Worm (Caenorhabditis elegans): ENCODE data around the gene B0432.14.
A peak's percentile ranks its signal among the peaks of the same experiment; 100 is the strongest.

B0432.14 gene

DNA sequence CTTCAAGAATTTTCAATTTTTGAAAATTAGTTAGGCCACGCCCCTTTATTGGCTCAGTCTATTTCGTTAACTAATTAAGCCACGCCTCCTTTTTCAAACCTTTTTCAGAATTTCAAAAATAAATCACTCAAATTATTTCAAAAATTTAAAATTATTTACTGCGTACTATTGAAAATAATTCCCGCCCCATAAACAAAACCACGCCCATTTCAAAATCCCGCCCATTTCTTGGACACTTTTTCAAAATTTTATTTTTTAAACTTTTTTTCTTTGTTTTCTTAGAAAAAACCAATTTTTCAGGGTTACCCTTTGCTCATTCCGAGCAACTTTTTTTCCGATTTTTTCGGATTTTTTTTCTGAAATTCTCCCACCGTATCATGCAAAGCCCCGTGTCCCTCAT lies at the start of gene B0432.14:
Gene B0432.14 (plus strand): TSS at position 301 of the 400 bp plus-strand sequence.
- no peak for TF ChIP-seq W03F9.2 (tag; optimal IDR thresholded peaks at IDR 0.05)
- TF ChIP-seq dao-5 (tag; optimal IDR thresholded peaks at IDR 0.05): no peak
- no peak for TF ChIP-seq him-1 (tag; optimal IDR thresholded peaks at IDR 0.05)

DNA sequence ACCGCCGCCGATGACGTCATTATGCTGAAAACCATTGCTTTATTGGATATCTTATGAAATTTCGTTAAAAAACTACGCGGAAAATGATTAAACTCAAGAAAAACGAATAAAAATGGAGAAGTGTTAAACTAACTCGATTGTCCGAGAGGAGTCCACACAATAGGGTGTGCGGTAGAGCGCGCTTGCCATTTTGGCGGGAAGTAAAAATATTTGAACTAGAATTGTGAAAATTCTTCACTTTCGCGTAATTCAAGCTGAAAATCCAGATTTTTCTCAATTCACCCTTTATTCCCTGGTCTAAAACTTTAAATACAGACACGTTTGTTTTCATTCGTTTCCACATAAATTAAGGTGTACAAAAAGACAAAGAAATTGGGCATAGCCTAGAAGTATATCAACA lies 47.6 kb upstream of the B0432.14 start, which contains the start of gene F48A11.4:
Gene F48A11.4 (minus strand): TSS at position 24 of the 400 bp plus-strand sequence.
- TF ChIP-seq W03F9.2 (tag; optimal IDR thresholded peaks at IDR 0.05) (peak; percentile 89), dao-5 (tag; optimal IDR thresholded peaks at IDR 0.05) (no peak), him-1 (tag; optimal IDR thresholded peaks at IDR 0.05) (peak; percentile 52)

DNA sequence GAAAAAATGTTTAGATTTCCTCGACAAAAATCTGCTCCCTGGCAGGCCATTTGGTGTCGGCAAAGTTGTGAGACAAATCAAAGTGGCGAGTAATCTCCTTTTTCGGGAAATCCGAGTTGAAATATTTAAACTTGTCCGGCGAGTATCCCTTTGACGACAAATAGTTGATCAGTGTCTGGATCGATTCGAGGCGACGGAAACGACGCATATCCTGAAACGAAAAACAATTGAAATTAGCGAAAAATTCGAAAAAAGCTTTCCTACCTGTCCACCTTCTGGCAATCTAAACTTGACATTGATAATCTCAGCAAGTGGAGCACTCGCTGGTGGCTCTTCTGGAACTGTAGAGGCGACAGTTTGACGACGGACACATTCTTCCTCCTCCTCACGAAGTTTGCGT lies 46.8 kb upstream of the B0432.14 start:
- TF ChIP-seq dao-5 (tag; optimal IDR thresholded peaks at IDR 0.05) (no peak), W03F9.2 (tag; optimal IDR thresholded peaks at IDR 0.05) (no peak), him-1 (tag; optimal IDR thresholded peaks at IDR 0.05) (no peak)

DNA sequence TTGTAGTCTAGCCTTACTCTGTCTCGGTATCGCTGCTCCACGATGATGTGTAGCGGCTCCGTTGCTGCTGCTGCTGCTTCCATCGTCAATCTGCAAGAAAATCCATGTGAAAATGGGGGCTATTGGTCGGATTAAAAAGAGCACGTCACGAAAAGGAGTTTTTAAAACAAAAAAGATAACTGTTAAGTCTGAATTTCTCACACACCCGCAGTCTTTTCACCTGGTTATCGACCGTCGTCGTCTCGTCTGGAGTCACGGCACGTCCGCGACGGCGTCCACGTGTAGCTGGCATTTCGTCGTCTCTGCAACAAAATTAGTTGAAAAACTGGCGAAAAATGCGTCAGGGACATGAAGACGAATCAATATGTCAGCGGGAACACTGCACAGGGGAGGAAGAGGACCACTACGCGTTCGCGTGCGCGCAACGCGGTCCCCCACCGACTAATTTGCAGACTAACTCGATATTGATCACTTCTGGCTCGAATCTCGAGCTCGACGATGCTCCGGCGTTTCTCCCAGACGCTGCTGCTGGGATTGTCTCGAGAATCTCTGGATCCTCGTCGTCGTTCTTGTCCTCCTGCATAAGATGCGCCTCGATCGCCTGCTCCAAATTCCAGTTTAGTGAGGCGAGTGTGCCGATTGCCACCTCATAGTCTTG lies 44.2 kb upstream of the B0432.14 start:
- no peak for TF ChIP-seq W03F9.2 (tag; optimal IDR thresholded peaks at IDR 0.05)
- no peak for TF ChIP-seq dao-5 (tag; optimal IDR thresholded peaks at IDR 0.05)
- TF ChIP-seq him-1 (tag; optimal IDR thresholded peaks at IDR 0.05): no peak

DNA sequence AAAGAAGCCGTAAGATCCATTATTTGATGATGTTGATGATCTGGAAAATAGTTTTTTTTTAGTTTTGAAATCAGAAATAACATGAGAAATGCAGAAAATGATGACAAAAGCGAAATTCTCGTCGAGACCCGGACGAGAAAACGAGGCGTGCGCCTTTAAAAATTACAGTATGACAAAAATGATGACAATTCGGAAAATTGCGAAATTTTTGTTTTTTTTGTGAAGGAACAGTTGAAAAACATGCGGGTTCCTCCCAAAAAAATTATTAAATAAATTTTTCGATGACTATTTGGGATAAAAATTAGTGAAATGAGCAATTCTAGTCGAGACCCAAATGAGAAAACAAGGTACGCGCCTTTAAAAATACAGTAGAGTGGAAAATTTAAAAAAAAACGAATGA lies 43.6 kb upstream of the B0432.14 start, which contains the start of gene ubxn-3:
Gene ubxn-3 (minus strand): TSS at position 66 of the 400 bp plus-strand sequence.
- TF ChIP-seq dao-5 (tag; optimal IDR thresholded peaks at IDR 0.05): no peak
- no peak for TF ChIP-seq W03F9.2 (tag; optimal IDR thresholded peaks at IDR 0.05)
- TF ChIP-seq him-1 (tag; optimal IDR thresholded peaks at IDR 0.05): no peak

DNA sequence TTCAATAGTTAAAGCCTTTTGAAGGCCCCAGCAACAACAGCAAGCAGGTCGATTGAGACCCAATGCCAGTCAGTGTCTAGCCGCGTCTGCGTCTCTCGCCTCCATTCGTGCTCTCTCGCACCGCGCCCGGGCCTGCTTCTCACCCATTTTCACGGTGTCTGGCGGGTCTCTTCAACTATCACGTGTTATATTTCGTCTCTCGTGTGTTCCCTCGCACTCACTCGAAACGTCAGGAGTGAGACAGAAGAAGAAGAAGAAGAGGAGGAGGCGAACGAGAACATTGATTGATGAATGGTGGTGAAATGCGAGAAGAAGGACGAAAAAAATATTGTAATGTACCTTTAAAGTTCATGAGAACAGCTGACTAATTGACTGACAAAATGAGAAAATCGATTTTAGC lies 42.9 kb upstream of the B0432.14 start:
- TF ChIP-seq dao-5 (tag; optimal IDR thresholded peaks at IDR 0.05) (no peak), him-1 (tag; optimal IDR thresholded peaks at IDR 0.05) (no peak), W03F9.2 (tag; optimal IDR thresholded peaks at IDR 0.05) (peak; percentile 17)

DNA sequence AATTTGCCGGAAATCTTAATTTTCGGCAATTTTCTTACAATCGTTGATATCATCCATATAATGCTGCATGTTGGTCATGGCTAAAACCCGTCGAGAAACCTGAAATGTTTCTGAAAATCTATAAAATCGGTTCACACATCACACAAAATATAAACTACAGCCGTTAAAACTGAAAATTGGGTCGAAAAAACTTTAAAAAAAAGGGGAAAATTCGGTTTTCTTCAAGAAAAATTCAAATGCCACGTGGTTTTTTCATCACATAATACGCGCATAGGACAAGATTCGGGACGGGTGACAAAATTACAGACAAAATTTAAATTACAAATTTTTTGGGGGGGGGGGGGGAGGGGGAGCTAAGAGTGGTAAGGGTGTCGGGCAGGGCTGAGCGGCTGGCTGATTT lies 31.5 kb upstream of the B0432.14 start, which contains the start of gene Y43H11AL.1:
Gene Y43H11AL.1 (minus strand): TSS at position 101 of the 400 bp plus-strand sequence.
- TF ChIP-seq dao-5 (tag; optimal IDR thresholded peaks at IDR 0.05) (no peak), W03F9.2 (tag; optimal IDR thresholded peaks at IDR 0.05) (no peak), him-1 (tag; optimal IDR thresholded peaks at IDR 0.05) (no peak)

DNA sequence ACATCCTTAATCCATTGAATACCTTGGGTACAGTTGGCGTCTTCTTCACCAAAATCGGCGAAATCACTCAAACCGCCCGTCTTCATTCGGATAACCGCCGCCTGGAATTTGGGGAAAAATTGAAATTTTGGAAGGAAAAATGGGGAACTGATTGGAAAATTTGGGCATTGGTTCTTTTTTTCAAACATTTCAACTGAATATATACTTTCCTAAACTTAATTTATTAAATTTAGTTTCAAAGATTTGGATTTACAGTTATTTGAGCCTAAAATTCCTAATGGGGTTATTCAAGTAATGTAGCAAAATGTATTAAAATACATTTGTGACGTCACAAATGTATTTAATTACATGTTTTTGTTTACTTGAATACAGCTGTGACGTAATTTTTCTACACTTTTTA lies 26.4 kb upstream of the B0432.14 start, which contains the start of gene laat-1:
Gene laat-1 (minus strand): TSS at position 101 of the 400 bp plus-strand sequence.
- TF ChIP-seq W03F9.2 (tag; optimal IDR thresholded peaks at IDR 0.05) (no peak), him-1 (tag; optimal IDR thresholded peaks at IDR 0.05) (no peak), dao-5 (tag; optimal IDR thresholded peaks at IDR 0.05) (no peak)

DNA sequence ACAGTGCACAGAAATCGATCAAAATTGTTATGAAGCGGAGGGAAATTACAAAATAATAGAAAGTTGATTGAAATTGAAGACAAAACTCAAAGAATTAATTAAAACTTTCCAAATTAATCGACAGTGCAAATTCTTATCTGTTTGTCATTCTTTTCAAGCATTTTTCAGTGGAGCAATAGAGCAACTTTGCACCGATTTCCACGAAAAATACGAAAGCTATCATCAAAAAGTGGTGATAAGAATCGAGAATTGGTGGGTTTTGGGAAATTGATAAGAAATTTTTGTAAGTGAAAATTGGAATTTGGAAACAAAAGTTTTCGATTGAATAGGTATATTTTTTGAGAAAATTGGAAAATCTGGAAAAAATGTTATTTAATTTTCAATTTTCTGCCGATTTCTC lies 24.1 kb upstream of the B0432.14 start:
- no peak for TF ChIP-seq W03F9.2 (tag; optimal IDR thresholded peaks at IDR 0.05)
- TF ChIP-seq him-1 (tag; optimal IDR thresholded peaks at IDR 0.05): no peak
- TF ChIP-seq dao-5 (tag; optimal IDR thresholded peaks at IDR 0.05): no peak

DNA sequence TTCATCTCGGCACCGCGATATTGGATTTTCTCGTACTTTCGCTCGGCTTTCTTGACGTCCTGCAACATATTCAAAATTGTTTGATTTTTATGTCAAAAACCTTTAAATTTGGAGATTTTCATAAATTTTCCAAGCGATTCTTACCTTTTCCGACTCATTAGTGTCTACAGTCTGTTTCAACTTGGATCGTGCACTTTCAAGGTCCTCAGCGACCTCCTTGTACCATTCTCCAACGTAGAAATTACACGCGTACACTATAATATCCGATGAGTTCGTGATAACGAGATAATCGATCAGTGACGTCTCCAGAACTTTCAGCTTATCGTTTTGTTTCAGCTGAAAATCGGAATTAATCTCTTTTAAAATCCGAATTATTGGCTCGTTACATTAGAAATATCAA lies 16.4 kb upstream of the B0432.14 start:
- TF ChIP-seq dao-5 (tag; optimal IDR thresholded peaks at IDR 0.05) (no peak), W03F9.2 (tag; optimal IDR thresholded peaks at IDR 0.05) (no peak)

DNA sequence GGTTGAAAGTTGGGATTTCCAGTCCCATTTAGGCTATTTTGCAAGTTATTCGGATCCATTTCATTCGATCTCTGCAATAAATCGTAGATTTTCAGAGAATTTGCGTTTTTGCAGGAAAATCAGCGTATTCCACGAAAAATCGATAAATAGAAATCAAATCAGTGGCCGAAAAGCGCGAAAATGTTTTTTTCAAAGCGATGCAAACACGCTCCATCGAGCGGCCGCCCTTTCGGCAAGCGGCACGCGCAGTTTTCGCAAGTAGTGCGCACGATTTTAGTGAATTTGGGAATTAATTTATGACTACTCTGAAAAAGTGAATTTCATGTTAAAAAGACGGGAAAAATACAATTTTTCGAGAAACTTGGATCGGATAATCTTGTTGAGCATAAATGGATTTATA lies 9.0 kb upstream of the B0432.14 start:
- TF ChIP-seq W03F9.2 (tag; optimal IDR thresholded peaks at IDR 0.05): peak; percentile 93
- TF ChIP-seq dao-5 (tag; optimal IDR thresholded peaks at IDR 0.05): peak; percentile 32
- peak; percentile 49 for TF ChIP-seq him-1 (tag; optimal IDR thresholded peaks at IDR 0.05)

DNA sequence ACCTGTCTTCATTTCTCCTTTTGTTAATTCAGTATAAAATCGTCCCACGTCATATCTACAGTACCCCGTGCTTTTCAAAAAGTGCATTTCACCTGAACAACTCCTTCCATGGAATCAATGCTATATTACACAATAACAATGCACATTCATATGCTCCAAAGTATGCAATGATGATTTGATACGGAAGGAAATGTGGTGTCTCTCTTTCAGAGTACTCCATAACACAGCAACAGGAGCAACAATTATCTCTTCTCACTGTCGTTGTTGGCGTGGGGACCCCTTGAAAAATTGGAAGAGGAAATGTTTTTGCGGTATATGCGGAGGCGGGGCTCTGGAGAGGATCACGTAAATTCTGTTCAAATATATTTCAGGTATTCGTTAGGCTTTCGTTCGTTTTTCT lies 6.6 kb upstream of the B0432.14 start, which contains the start of gene cat-2:
Gene cat-2 (plus strand): TSS at position 301 of the 400 bp plus-strand sequence.
- TF ChIP-seq W03F9.2 (tag; optimal IDR thresholded peaks at IDR 0.05) (no peak), him-1 (tag; optimal IDR thresholded peaks at IDR 0.05) (no peak), dao-5 (tag; optimal IDR thresholded peaks at IDR 0.05) (no peak)

DNA sequence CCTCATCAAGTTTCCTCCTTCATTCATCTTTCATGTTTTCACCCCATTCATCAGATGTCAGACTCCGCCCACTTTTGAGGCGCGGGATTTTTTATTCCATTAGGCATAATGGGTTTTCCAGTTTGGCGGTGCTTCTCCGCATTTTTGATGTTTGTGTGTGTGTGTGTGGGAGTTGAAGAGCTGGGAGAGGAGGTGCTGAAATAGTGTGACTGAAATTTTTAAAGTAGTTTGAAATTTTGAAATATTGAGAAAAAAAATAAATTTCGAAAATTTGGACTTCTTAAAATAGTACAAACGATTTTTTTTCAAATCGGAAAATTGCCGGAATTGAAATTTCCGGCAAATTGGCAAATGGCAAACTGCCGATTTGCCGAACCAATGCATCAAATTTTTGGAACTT lies 590 bp upstream of the B0432.14 start, which contains the start of gene scc-2:
Gene scc-2 (minus strand): TSS at position 101 of the 400 bp plus-strand sequence.
- TF ChIP-seq him-1 (tag; optimal IDR thresholded peaks at IDR 0.05) (no peak), dao-5 (tag; optimal IDR thresholded peaks at IDR 0.05) (no peak), W03F9.2 (tag; optimal IDR thresholded peaks at IDR 0.05) (no peak)

DNA sequence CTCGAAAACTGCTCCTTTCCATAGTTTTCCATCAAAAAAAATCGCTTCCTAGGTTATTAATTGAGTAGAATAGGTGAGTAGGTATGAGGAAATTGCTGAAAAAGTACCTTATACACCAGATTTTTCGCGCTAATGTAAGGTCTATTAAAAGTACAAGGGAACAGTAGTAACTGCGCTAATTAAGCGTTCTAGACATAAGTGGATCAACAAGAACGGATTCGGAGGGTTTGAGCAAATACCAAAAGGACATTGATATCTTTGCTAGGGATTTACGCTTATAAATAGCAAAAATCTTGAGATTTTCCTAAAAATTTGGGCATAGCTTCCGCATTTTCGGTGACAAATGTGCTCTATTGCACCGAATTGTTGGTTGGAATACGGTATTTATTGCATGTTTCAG lies 9.7 kb downstream of the B0432.14 start, which contains the start of gene B0432.7:
Gene B0432.7 (minus strand): TSS at position 101 of the 400 bp plus-strand sequence.
- TF ChIP-seq him-1 (tag; optimal IDR thresholded peaks at IDR 0.05) (no peak), dao-5 (tag; optimal IDR thresholded peaks at IDR 0.05) (no peak), W03F9.2 (tag; optimal IDR thresholded peaks at IDR 0.05) (no peak)

All from whole organism, L4/young adult.